Fruit fly (Drosophila melanogaster) whole organism, embryonic: Measurements from ENCODE around the gene Dis3.

Source experiments
- Awh ChIP-seq: fragments of 200-800 bp; sonication (Bioruptor generic); IDR thresholded peaks from 2 replicates; pipeline ENCODE4, ENCODE4 v1.3.6; 2022; ENCODE audit warnings: missing biosample characterization, missing genetic modification characterization
- Blimp-1 ChIP-seq: fragments of 200-800 bp; sonication (Bioruptor generic); optimal IDR thresholded peaks from 3 replicates; lab custom pipeline; 2018; ENCODE audit warnings: missing biosample characterization, missing genetic modification characterization, mild to moderate bottlenecking, moderate library complexity, missing genetic modification reagents
- CG10565 ChIP-seq: fragments of 200-800 bp; sonication (Bioruptor generic); optimal IDR thresholded peaks from 3 replicates; lab custom pipeline; 2016; ENCODE audit warnings: missing biosample characterization, mild to moderate bottlenecking, missing genetic modification characterization
- CG10654 ChIP-seq: fragments of 200-800 bp; sonication (Bioruptor generic); optimal IDR thresholded peaks from 2 replicates; lab custom pipeline; 2016; ENCODE audit warnings: missing biosample characterization, missing genetic modification characterization
- CG11247 ChIP-seq: fragments of 200-800 bp; sonication (Bioruptor generic); IDR thresholded peaks from 2 replicates; pipeline ENCODE4 v1.3.6; 2022; ENCODE audit warnings: missing biosample characterization, missing genetic modification characterization
- CG12104 ChIP-seq: fragments of 200-800 bp; sonication (Bioruptor generic); optimal IDR thresholded peaks from 3 replicates; lab custom pipeline; 2016; ENCODE audit warnings: missing biosample characterization, missing genetic modification characterization
- CG12236 ChIP-seq: fragments of 200-800 bp; sonication (Bioruptor generic); optimal IDR thresholded peaks from 2 replicates; lab custom pipeline; 2016; ENCODE audit warnings: missing biosample characterization, missing genetic modification characterization
- CG15696 ChIP-seq: fragments of 200-800 bp; sonication (Bioruptor generic); optimal IDR thresholded peaks from 2 replicates; lab custom pipeline; 2019; ENCODE audit warnings: missing biosample characterization, mild to moderate bottlenecking, missing genetic modification characterization, moderate library complexity
- CG17186 ChIP-seq: fragments of 200-800 bp; sonication (Bioruptor generic); optimal IDR thresholded peaks from 3 replicates; lab custom pipeline; 2017; ENCODE audit warnings: missing biosample characterization, missing genetic modification reagents, missing genetic modification characterization
- CG17361 ChIP-seq: fragments of 200-800 bp; sonication (Bioruptor generic); IDR thresholded peaks from 3 replicates; pipeline ENCODE4 v1.3.6; 2022; ENCODE audit warnings: missing biosample characterization, missing genetic modification characterization
- CG18011 ChIP-seq: fragments of 200-800 bp; sonication (Bioruptor generic); optimal IDR thresholded peaks from 2 replicates; lab custom pipeline; 2017; ENCODE audit warnings: missing biosample characterization, missing genetic modification characterization, mild to moderate bottlenecking, moderate library complexity, missing genotype
- CG18599 ChIP-seq: fragments of 200-800 bp; sonication (Bioruptor generic); optimal IDR thresholded peaks from 3 replicates; lab custom pipeline; 2017; ENCODE audit warnings: missing biosample characterization, missing genetic modification characterization, mild to moderate bottlenecking, moderate library complexity, missing genetic modification reagents
- CG31365 ChIP-seq: fragments of 200-800 bp; sonication (Bioruptor generic); optimal IDR thresholded peaks from 2 replicates; lab custom pipeline; 2018; ENCODE audit warnings: missing biosample characterization, mild to moderate bottlenecking, missing genetic modification characterization
- CG3281 ChIP-seq: fragments of 200-800 bp; sonication (Bioruptor generic); optimal IDR thresholded peaks from 3 replicates; lab custom pipeline; 2017; ENCODE audit warnings: missing biosample characterization, mild to moderate bottlenecking, missing genetic modification characterization
- CG34224 ChIP-seq: fragments of 200-800 bp; sonication (Bioruptor generic); IDR thresholded peaks from 3 replicates; pipeline ENCODE4 v1.3.6; 2022; ENCODE audit warnings: missing biosample characterization, missing genetic modification characterization; ENCODE audit not compliant: partially characterized antibody
- CG4360 ChIP-seq: fragments of 200-800 bp; sonication (Bioruptor generic); IDR thresholded peaks from 2 replicates; pipeline ENCODE4 v1.3.6; 2022; ENCODE audit warnings: missing biosample characterization, missing genetic modification characterization
- CG6854 ChIP-seq: fragments of 200-800 bp; sonication (Bioruptor generic); optimal IDR thresholded peaks from 3 replicates; lab custom pipeline; 2017; ENCODE audit warnings: missing biosample characterization, mild to moderate bottlenecking, missing genetic modification characterization
- CG7357 ChIP-seq: fragments of 200-800 bp; sonication (Bioruptor generic); IDR thresholded peaks from 3 replicates; pipeline ENCODE4 v1.3.6; 2022; ENCODE audit warnings: missing biosample characterization, missing genetic modification characterization
- CG8290 ChIP-seq, 3 experiments: fragments of 200-800 bp; sonication (Bioruptor generic); optimal IDR thresholded peaks; 2 replicates each; lab custom pipeline; 2016 to 2019; ENCODE audit warnings: missing biosample characterization in 3 of 3, missing genetic modification characterization in 3 of 3, mild to moderate bottlenecking in 2 of 3, moderate library complexity in 1 of 3
- CG9817 ChIP-seq: fragments of 200-800 bp; sonication (Bioruptor generic); optimal IDR thresholded peaks from 2 replicates; lab custom pipeline; 2018; ENCODE audit warnings: missing biosample characterization, mild to moderate bottlenecking, missing genetic modification characterization, moderate library complexity
- CkIIα-i1 ChIP-seq: fragments of 200-800 bp; sonication (Bioruptor generic); IDR thresholded peaks from 2 replicates; pipeline ENCODE4 v1.3.6; 2022; ENCODE audit warnings: missing biosample characterization, missing genetic modification characterization
- Dbx ChIP-seq: fragments of 200-800 bp; sonication (Bioruptor generic); IDR thresholded peaks from 3 replicates; pipeline ENCODE4 v1.3.6; 2022; ENCODE audit warnings: missing biosample characterization, missing genetic modification characterization
- Dll ChIP-seq: fragments of 200-800 bp; sonication (Bioruptor generic); IDR thresholded peaks from 4 replicates; pipeline ENCODE4 v1.3.6; 2022; ENCODE audit warnings: missing biosample characterization, missing genetic modification characterization; ENCODE audit not compliant: partially characterized antibody
- Dp ChIP-seq: fragments of 200-800 bp; sonication (Bioruptor generic); optimal IDR thresholded peaks from 2 replicates; lab custom pipeline; 2018; ENCODE audit warnings: missing biosample characterization, mild to moderate bottlenecking, missing genetic modification characterization, moderate library complexity
- Drgx ChIP-seq: fragments of 200-800 bp; sonication (Bioruptor generic); IDR thresholded peaks from 2 replicates; pipeline ENCODE4 v1.3.6; 2022; ENCODE audit warnings: missing biosample characterization, missing genetic modification characterization
- Ets65A ChIP-seq: fragments of 200-800 bp; sonication (Bioruptor generic); peaks from one replicate; lab custom pipeline; 2016; ENCODE audit warnings: missing biosample characterization, missing genetic modification characterization
- Lim3 ChIP-seq: fragments of 200-800 bp; sonication (Bioruptor generic); IDR thresholded peaks from 2 replicates; pipeline ENCODE4 v1.3.6; 2022; ENCODE audit warnings: missing biosample characterization, missing genetic modification characterization
- Optix ChIP-seq: fragments of 200-800 bp; sonication (Bioruptor generic); IDR thresholded peaks from 3 replicates; pipeline ENCODE4 v1.3.6; 2022; ENCODE audit warnings: missing biosample characterization, missing genetic modification characterization
- TFAM ChIP-seq: fragments of 200-800 bp; sonication (Bioruptor generic); optimal IDR thresholded peaks from 2 replicates; lab custom pipeline; 2017; ENCODE audit warnings: missing biosample characterization, missing genetic modification characterization, inconsistent platforms
- br ChIP-seq: fragments of >200 bp; optimal IDR thresholded peaks from 2 replicates; lab custom pipeline; 2017
- chn ChIP-seq: fragments of 200-800 bp; sonication (Bioruptor generic); optimal IDR thresholded peaks from 2 replicates; lab custom pipeline; 2016; ENCODE audit warnings: missing biosample characterization, missing genetic modification characterization
- dpn ChIP-seq, 2 experiments: fragments of 200-800 bp; sonication (Bioruptor generic); optimal IDR thresholded peaks; 3 replicates each; lab custom pipeline; 2016; ENCODE audit warnings: missing biosample characterization in 2 of 2, missing genetic modification characterization in 2 of 2
- en ChIP-seq: fragments of 200-800 bp; sonication (Bioruptor generic); optimal IDR thresholded peaks from 2 replicates; lab custom pipeline; 2016; ENCODE audit warnings: missing biosample characterization, missing genetic modification characterization
- jing ChIP-seq: fragments of 200-800 bp; sonication (Bioruptor generic); optimal IDR thresholded peaks from 2 replicates; lab custom pipeline; 2018; ENCODE audit warnings: missing biosample characterization, mild to moderate bottlenecking, missing genetic modification characterization
- nerfin-2 ChIP-seq: fragments of 200-800 bp; sonication (Bioruptor generic); IDR thresholded peaks from 2 replicates; pipeline ENCODE4 v1.3.6; 2022; ENCODE audit warnings: missing biosample characterization, missing genetic modification characterization; ENCODE audit not compliant: partially characterized antibody
- otp ChIP-seq: fragments of 200-800 bp; sonication (Bioruptor generic); IDR thresholded peaks from 3 replicates; pipeline ENCODE4, ENCODE4 v1.3.6; 2022; ENCODE audit warnings: missing biosample characterization, missing genetic modification characterization
- pan ChIP-seq, 4 experiments: fragments of >200 bp in 3 of 4; fragments of 200-800 bp in 1 of 4; sonication (Bioruptor generic) in 1 of 4; optimal IDR thresholded peaks in 3 of 4; IDR thresholded peaks in 1 of 4; 2 replicates each; pipeline versions ENCODE4 v1.3.6 to Lab custom; 2017 to 2022; ENCODE audit warnings: missing biosample characterization in 2 of 4, missing genetic modification characterization in 2 of 4, mixed read lengths in 1 of 4
- pita ChIP-seq: fragments of 200-800 bp; sonication (Bioruptor generic); optimal IDR thresholded peaks from 2 replicates; lab custom pipeline; 2017; ENCODE audit warnings: missing biosample characterization, mild to moderate bottlenecking, missing genetic modification characterization
- pzg ChIP-seq: fragments of 200-800 bp; sonication (Bioruptor generic); optimal IDR thresholded peaks from 3 replicates; lab custom pipeline; 2018; ENCODE audit warnings: missing biosample characterization, mild to moderate bottlenecking, missing genetic modification characterization, moderate library complexity
- sens ChIP-seq: fragments of 200-800 bp; sonication (Bioruptor generic); peaks from one replicate; lab custom pipeline; 2016; ENCODE audit warnings: missing biosample characterization, missing genetic modification characterization
- tio ChIP-seq: fragments of 200-800 bp; sonication (Bioruptor generic); optimal IDR thresholded peaks from 2 replicates; lab custom pipeline; 2017; ENCODE audit warnings: missing biosample characterization, missing genetic modification characterization, inconsistent platforms
- wor ChIP-seq: fragments of 200-800 bp; sonication (Bioruptor generic); IDR thresholded peaks from 2 replicates; pipeline ENCODE4 v1.3.6; 2022; ENCODE audit warnings: missing biosample characterization, missing genetic modification characterization
- yki ChIP-seq: fragments of >200 bp; optimal IDR thresholded peaks from 3 replicates; lab custom pipeline; 2018

Gene Dis3

DNA sequence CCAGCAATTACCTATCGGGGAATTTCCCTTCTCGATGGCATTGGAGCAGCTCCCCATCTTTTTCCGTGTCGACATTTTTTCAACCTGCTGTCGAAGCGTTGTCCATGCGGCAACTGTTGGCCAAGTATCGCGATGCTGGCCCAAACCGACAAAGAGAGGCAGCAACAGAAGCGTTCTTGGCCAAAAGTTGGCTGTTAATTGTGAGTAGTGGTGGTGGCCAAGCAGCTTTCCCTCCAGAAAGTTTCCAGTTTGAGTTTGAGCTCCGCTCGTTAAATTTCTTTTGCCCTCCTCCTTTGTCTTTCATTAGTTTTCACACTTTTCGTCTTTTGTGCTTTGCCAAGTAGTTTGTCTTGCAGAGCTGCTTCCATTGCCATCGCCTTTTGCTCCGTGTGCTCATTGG is 39.4 kb downstream of the Dis3 start, which contains the start of gene CG17782:
CG17782 (minus strand) TSS at position 101 of the 400 bp plus-strand sequence.
- no peak for TF ChIP-seq CG15696 (tag; lab: Kevin White, UChicago)
- no peak for TF ChIP-seq yki (lab: Kevin White, UChicago)
- TF ChIP-seq jing = no peak
- no peak for TF ChIP-seq pan (optimal IDR thresholded peaks at IDR 0.05; lab: Kevin White, UChicago)
- TF ChIP-seq pan (GFP tag; optimal IDR thresholded peaks at IDR 0.05 in 1 of 2, IDR thresholded peaks at IDR 0.05 in 1 of 2) = no peak
- TF ChIP-seq sens (GFP tag; lab: Kevin White, UChicago) = no peak
- TF ChIP-seq CG3281 (GFP tag; lab: Kevin White, UChicago) = no peak
- no peak for TF ChIP-seq otp

DNA sequence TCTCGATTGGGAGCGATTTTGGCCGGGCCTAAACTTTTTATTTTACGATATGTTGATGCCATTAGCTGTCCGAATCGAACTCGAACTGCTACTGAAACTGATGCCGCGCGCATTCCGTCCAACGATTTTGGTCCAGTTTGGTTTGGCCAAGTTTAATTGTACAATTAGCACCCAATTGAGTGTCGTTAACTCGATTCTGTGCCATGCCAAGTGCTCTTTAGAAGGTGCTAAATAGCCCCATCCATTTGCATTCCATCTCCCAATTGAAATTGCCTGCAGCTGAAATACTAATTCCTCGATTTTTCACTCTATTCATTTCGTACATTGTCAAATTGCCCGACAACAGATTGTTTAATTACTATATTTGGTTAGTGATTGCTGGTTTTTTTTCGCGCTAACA is 42.3 kb downstream of the Dis3 start, which contains the start of gene CG17781:
CG17781 (minus strand) TSS at position 101 of the 400 bp plus-strand sequence.
- TF ChIP-seq CG10565 (no peak), CG12104 (GFP tag; lab: Kevin White, UChicago) (no peak), CG10654 (GFP tag; lab: Kevin White, UChicago) (no peak), CG4360 (GFP tag; lab: Robert Waterston, UW) (no peak), CG12236 (GFP tag; lab: Kevin White, UChicago) (no peak), CG18011 (GFP tag; lab: Kevin White, UChicago) (no peak)

DNA sequence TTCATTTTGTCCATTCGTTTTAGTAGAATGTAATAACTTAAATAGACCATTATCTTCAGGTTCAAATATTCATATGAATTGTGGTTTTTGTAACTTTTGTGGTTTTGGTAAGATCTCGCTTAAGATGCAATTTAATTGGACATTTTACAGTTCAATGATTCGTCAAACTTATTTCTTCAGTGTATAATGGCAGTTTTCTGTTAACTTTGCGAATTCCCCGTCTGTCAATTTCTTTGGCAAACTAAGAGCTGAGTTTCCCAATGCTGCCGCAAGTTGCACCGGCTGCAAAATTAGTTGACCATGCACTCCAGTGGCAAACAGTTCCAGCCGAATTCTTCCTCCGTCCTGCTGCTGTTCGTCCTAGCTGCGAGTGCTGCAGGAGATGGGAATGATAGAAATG is 43.3 kb downstream of the Dis3 start, which contains the start of gene CG33342:
CG33342 (plus strand) TSS at position 301 of the 400 bp plus-strand sequence.
- no peak for TF ChIP-seq en
- peak; percentile 10 for TF ChIP-seq Ets65A

- TF ChIP-seq CG31365 (tag; lab: Kevin White, UChicago) (no peak), CG17361 (no peak), Drgx (GFP tag; lab: Robert Waterston, UW) (no peak), CG18599 (GFP tag; lab: Kevin White, UChicago) (no peak), br (lab: Kevin White, UChicago) (no peak), Blimp-1 (GFP tag; lab: Kevin White, UChicago) (no peak), Lim3 (no peak), CG6854 (no peak), CG34224 (no peak), wor (GFP tag; lab: Robert Waterston, UW) (no peak), CG9817 (tag; lab: Kevin White, UChicago) (no peak), CG8290 (GFP tag; optimal IDR thresholded peaks at IDR 0.05; lab: Kevin White, UChicago) (no peak), CG8290 (tag; optimal IDR thresholded peaks at IDR 0.05; lab: Kevin White, UChicago) (no peak), Optix (GFP tag; lab: Robert Waterston, UW) (no peak), Awh (GFP tag; lab: Robert Waterston, UW) (no peak)
These were observed 51.7 kb downstream of the Dis3 start, which contains the start of gene CG17780 for dm6 chr3R:24384952-24385351. Gene CG17780 (minus strand): TSS chr3R:24385052.

- no peak for TF ChIP-seq nerfin-2 (GFP tag; lab: Robert Waterston, UW)
- TF ChIP-seq CG7357 (GFP tag; lab: Robert Waterston, UW) = no peak
- TF ChIP-seq TFAM = no peak
- no peak for TF ChIP-seq chn (GFP tag; lab: Kevin White, UChicago)
- TF ChIP-seq Dp (GFP tag; lab: Kevin White, UChicago) = no peak
- no peak for TF ChIP-seq Dll (GFP tag; lab: Robert Waterston, UW)
- no peak for TF ChIP-seq pzg (GFP tag; lab: Kevin White, UChicago)
- no peak for TF ChIP-seq tio
- no peak for TF ChIP-seq CG11247 (GFP tag; lab: Robert Waterston, UW)
- TF ChIP-seq CG17186 (GFP tag; lab: Kevin White, UChicago) = no peak
- TF ChIP-seq dpn (GFP tag; optimal IDR thresholded peaks at IDR 0.05; lab: Kevin White, UChicago) = no peak
- TF ChIP-seq Dbx = no peak
- TF ChIP-seq CkIIα-i1 = no peak
- no peak for TF ChIP-seq pita
- no peak for TF ChIP-seq Lim3
These were observed 53.2 kb downstream of the Dis3 start for dm6 chr3R:24386434-24386833.
